Fruit fly (Drosophila melanogaster) whole organism, embryonic: ENCODE data around the gene Cyp313a2.

Source experiments
- Atf-2 ChIP-seq: fragments of 200-800 bp; sonication (Bioruptor generic); optimal IDR thresholded peaks from 2 replicates; lab custom pipeline; 2016; ENCODE audit warnings: missing biosample characterization, missing genetic modification characterization
- CG10979 ChIP-seq: fragments of 200-800 bp; sonication (Bioruptor generic); optimal IDR thresholded peaks from 2 replicates; lab custom pipeline; 2018; ENCODE audit warnings: missing biosample characterization, mild to moderate bottlenecking, missing genetic modification characterization, moderate library complexity
- CG11723 ChIP-seq: fragments of 200-800 bp; sonication (Bioruptor generic); optimal IDR thresholded peaks from 2 replicates; lab custom pipeline; 2017; ENCODE audit warnings: missing biosample characterization, mild to moderate bottlenecking, missing genetic modification characterization
- CG6791 ChIP-seq: fragments of 200-800 bp; sonication (Bioruptor generic); IDR thresholded peaks from 3 replicates; pipeline ENCODE4 v1.3.6; 2022; ENCODE audit warnings: missing biosample characterization, missing genetic modification characterization; ENCODE audit not compliant: partially characterized antibody
- CG7357 ChIP-seq: fragments of 200-800 bp; sonication (Bioruptor generic); IDR thresholded peaks from 3 replicates; pipeline ENCODE4 v1.3.6; 2022; ENCODE audit warnings: missing biosample characterization, missing genetic modification characterization
- CG9876 ChIP-seq: fragments of 200-800 bp; sonication (Bioruptor generic); optimal IDR thresholded peaks from 2 replicates; lab custom pipeline; 2016; ENCODE audit warnings: missing biosample characterization, missing genetic modification characterization
- CHES-1-like ChIP-seq: fragments of 200-800 bp; sonication (Bioruptor generic); optimal IDR thresholded peaks from 2 replicates; lab custom pipeline; 2016; ENCODE audit warnings: missing biosample characterization, missing genetic modification characterization
- H15 ChIP-seq: fragments of 200-800 bp; sonication (Bioruptor generic); IDR thresholded peaks from 3 replicates; pipeline ENCODE4 v1.3.6; 2022; ENCODE audit warnings: missing biosample characterization, missing genetic modification characterization
- HHEX ChIP-seq: fragments of 200-800 bp; sonication (Bioruptor generic); optimal IDR thresholded peaks from 3 replicates; lab custom pipeline; 2017; ENCODE audit warnings: missing biosample characterization, mild to moderate bottlenecking, missing genetic modification characterization, missing genetic modification reagents
- dm ChIP-seq: fragments of 200-800 bp; sonication (Bioruptor generic); optimal IDR thresholded peaks from 3 replicates; lab custom pipeline; 2016; ENCODE audit warnings: missing biosample characterization, missing genetic modification characterization
- dysf ChIP-seq: fragments of 200-800 bp; sonication (Bioruptor generic); IDR thresholded peaks from 3 replicates; pipeline ENCODE4 v1.3.6; 2022; ENCODE audit warnings: missing biosample characterization, missing genetic modification characterization
- psq ChIP-seq: fragments of 200-800 bp; sonication (Bioruptor generic); optimal IDR thresholded peaks from 2 replicates; lab custom pipeline; 2017; ENCODE audit warnings: missing biosample characterization, missing genetic modification characterization

DNA sequence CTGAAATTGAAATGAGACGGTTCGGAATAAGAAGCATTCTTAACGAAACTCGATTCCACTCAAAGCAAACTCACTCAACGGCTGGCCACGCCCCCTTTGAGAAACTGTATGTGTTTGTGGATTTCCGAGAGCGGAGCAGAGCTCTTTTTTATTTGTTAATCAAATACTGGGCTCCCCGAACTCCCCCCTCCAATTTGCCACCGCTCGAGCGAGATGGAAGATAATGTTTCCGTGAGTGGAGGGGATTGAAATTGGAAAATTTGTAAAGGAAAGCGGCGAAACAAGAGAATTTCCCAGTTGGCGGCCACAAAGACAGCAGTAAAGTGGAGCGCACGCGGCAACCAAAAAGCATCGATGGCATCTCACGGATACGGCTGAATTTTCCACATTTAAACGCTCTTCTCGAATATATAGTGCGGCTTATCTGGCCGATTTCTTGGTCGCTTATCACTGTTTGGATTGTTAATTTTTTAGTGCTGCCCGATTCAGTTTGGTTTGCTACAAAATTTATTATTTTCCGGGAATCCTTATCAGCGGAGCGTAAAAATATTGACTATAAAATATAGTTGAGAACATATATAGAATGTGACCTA lies 7.9 kb upstream of the Cyp313a2 start:
- TF ChIP-seq dm (GFP tag; lab: Kevin White, UChicago) (no peak), Atf-2 (GFP tag; lab: Kevin White, UChicago) (no peak), HHEX (no peak), psq (GFP tag; lab: Kevin White, UChicago) (no peak), CG6791 (GFP tag; lab: Robert Waterston, UW) (no peak), CG10979 (tag; lab: Kevin White, UChicago) (no peak), CHES-1-like (no peak), H15 (no peak), CG7357 (GFP tag; lab: Robert Waterston, UW) (no peak), CG11723 (GFP tag; lab: Kevin White, UChicago) (no peak), dysf (GFP tag; lab: Robert Waterston, UW) (no peak), CG9876 (GFP tag; lab: Kevin White, UChicago) (no peak)
